Worm (Caenorhabditis elegans) whole organism, young adult: ENCODE results near the gene sms-2.

Source experiments
- F55B11.4 ChIP-seq: sonication (generic microtip); optimal IDR thresholded peaks from 2 replicates; lab custom pipeline; 2016; ENCODE audit warnings: missing compliant biosample characterization, missing genetic modification characterization, borderline replicate concordance; ENCODE audit not compliant: insufficient read depth
- K12H6.12 ChIP-seq: fragments of 200-800 bp; sonication (Bioruptor generic); optimal IDR thresholded peaks from 2 replicates; lab custom pipeline; 2018; ENCODE audit warnings: mild to moderate bottlenecking, missing genetic modification characterization, missing compliant biosample characterization
- Y95B8A.8 ChIP-seq: fragments of 200-800 bp; sonication (Bioruptor generic); IDR thresholded peaks from 2 replicates; pipeline ENCODE4 v1.3.6; 2022; ENCODE audit warnings: missing genetic modification reagents, missing genetic modification characterization, missing compliant biosample characterization
- athp-1 ChIP-seq: sonication (generic microtip); optimal IDR thresholded peaks from 2 replicates; lab custom pipeline; 2017; ENCODE audit warnings: mild to moderate bottlenecking, missing genetic modification characterization, missing compliant biosample characterization
- chd-7 ChIP-seq: sonication (generic microtip); optimal IDR thresholded peaks from 2 replicates; lab custom pipeline; 2016; ENCODE audit warnings: mild to moderate bottlenecking, missing genetic modification characterization, moderate library complexity, missing compliant biosample characterization
- efl-1 ChIP-seq: fragments of 150-350 bp; optimal IDR thresholded peaks from 2 replicates; lab custom pipeline; 2014; ENCODE audit warnings: missing biosample characterization, missing genetic modification reagents, missing genetic modification characterization
- egrh-3 ChIP-seq: fragments of 200-800 bp; sonication (Bioruptor generic); IDR thresholded peaks from 2 replicates; pipeline ENCODE4 v1.3.6; 2022; ENCODE audit warnings: missing genetic modification reagents, missing genetic modification characterization, missing compliant biosample characterization
- let-526 ChIP-seq: fragments of 200-800 bp; sonication (Bioruptor generic); IDR thresholded peaks from 2 replicates; pipeline ENCODE4 v1.3.6; 2022; ENCODE audit warnings: missing genetic modification reagents, missing genetic modification characterization, missing compliant biosample characterization
- madf-8 ChIP-seq: fragments of 200-800 bp; sonication (Bioruptor generic); conservative IDR thresholded peaks from 2 replicates; pipeline ENCODE4 v1.3.6; 2022; ENCODE audit warnings: missing genetic modification reagents, missing genetic modification characterization, missing compliant biosample characterization
- nhr-179 ChIP-seq: sonication (generic microtip); optimal IDR thresholded peaks from 2 replicates; lab custom pipeline; 2016; ENCODE audit warnings: mild to moderate bottlenecking, missing genetic modification characterization, missing compliant biosample characterization
- snpc-1.3 ChIP-seq: sonication (generic microtip); optimal IDR thresholded peaks from 2 replicates; lab custom pipeline; 2017; ENCODE audit warnings: missing genetic modification characterization, mild to moderate bottlenecking, missing compliant biosample characterization, antibody characterized with exemption, moderate library complexity, missing genotype, missing genetic modification reagents; ENCODE audit not compliant: insufficient read depth
- snpc-4 ChIP-seq, 5 experiments: fragments of 150-350 bp in 1 of 5; sonication (generic microtip) in 4 of 5; optimal IDR thresholded peaks; 2 replicates each; lab custom pipeline; 2014 to 2018; ENCODE audit warnings: missing genetic modification characterization in 5 of 5, missing biosample characterization in 3 of 5, antibody characterized with exemption in 2 of 5, mild to moderate bottlenecking in 2 of 5, missing compliant biosample characterization in 2 of 5, missing genotype in 2 of 5, moderate library complexity in 2 of 5, missing genetic modification reagents in 1 of 5
- ztf-18 ChIP-seq: sonication (generic microtip); optimal IDR thresholded peaks from 2 replicates; lab custom pipeline; 2016; ENCODE audit warnings: missing genotype, mild to moderate bottlenecking, missing genetic modification characterization, missing compliant biosample characterization
- ztf-28 ChIP-seq: fragments of 200-800 bp; sonication (Bioruptor generic); IDR thresholded peaks from 2 replicates; pipeline ENCODE4 v1.3.6; 2022; ENCODE audit warnings: missing genetic modification reagents, missing genetic modification characterization, missing compliant biosample characterization

ce11 chrX:986463-986862, 37.8 kb upstream of the sms-2 start:
- TF ChIP-seq egrh-3 (GFP tag; lab: Robert Waterston, UW) (no peak), let-526 (GFP tag; lab: Robert Waterston, UW) (no peak), snpc-4 (GFP tag; optimal IDR thresholded peaks at IDR 0.05; lab: Kevin White, UChicago) (peak; percentile 61), snpc-4 (tag; optimal IDR thresholded peaks at IDR 0.05; lab: Kevin White, UChicago) (peak; percentile 37 to 87 (median 72)), ztf-28 (GFP tag; lab: Robert Waterston, UW) (no peak), chd-7 (no peak), efl-1 (no peak), K12H6.12 (tag; lab: Kevin White, UChicago) (no peak), ztf-18 (tag; lab: Kevin White, UChicago) (no peak), F55B11.4 (tag; lab: Kevin White, UChicago) (no peak), Y95B8A.8 (GFP tag; lab: Robert Waterston, UW) (no peak), snpc-1.3 (tag; lab: Kevin White, UChicago) (no peak), athp-1 (no peak), nhr-179 (tag; lab: Kevin White, UChicago) (no peak), madf-8 (GFP tag; lab: Robert Waterston, UW) (no peak)
